Worm (Caenorhabditis elegans): ENCODE data around the gene warf-1.

DNA sequence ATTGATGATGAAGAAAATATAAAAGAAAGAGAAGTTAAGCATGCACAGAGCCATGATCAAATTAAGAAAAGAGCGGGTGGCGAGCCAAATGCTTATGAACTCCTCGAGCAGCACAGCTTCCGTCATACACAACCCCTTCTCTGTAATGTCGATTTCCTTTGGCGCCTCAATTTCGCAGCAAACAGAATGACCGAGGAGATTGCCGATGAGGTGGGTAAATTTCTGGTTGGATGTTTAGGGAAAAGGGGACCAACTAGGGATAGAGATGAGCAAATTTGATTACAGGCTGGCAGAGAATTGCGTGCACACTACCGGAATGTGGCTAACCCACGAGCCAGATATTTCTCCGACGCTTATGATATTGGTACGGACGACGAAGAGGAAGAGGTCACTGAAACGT lies 29.2 kb upstream of the warf-1 start:
- TF ChIP-seq elt-3 (tag; optimal IDR thresholded peaks at IDR 0.05) (no peak), aly-2 (tag; optimal IDR thresholded peaks at IDR 0.05) (no peak), nhr-12 (tag; optimal IDR thresholded peaks at IDR 0.05) (no peak), lin-39 (tag; optimal IDR thresholded peaks at IDR 0.05) (no peak), ztf-4 (tag; optimal IDR thresholded peaks at IDR 0.05) (no peak)
